Worm (Caenorhabditis elegans) whole organism, midembryonic: ENCODE measurements around the gene F56B3.2.

Experiments used
- T22C8.4 ChIP-seq: fragments of 200-800 bp; sonication (Bioruptor generic); IDR thresholded peaks from 2 replicates; pipeline ENCODE4 v1.3.6; 2022; ENCODE audit warnings: missing genetic modification characterization, missing compliant biosample characterization
- cog-1 ChIP-seq: sonication (generic microtip); optimal IDR thresholded peaks from 2 replicates; lab custom pipeline; 2016; ENCODE audit warnings: missing genetic modification characterization, missing compliant biosample characterization
- flt-1 ChIP-seq: fragments of 200-800 bp; sonication (Bioruptor generic); IDR thresholded peaks from 2 replicates; pipeline ENCODE4 v1.3.6; 2022; ENCODE audit warnings: missing genetic modification characterization, missing compliant biosample characterization
- klf-2 ChIP-seq: fragments of 200-800 bp; sonication (Bioruptor generic); conservative IDR thresholded peaks from 2 replicates; pipeline ENCODE4 v1.3.6; 2022; ENCODE audit warnings: missing genetic modification reagents, missing genetic modification characterization, missing compliant biosample characterization
- ref-1 ChIP-seq: fragments of 200-800 bp; sonication (Bioruptor generic); conservative IDR thresholded peaks from 2 replicates; pipeline ENCODE4 v1.3.6; 2022; ENCODE audit warnings: missing genetic modification reagents, missing genetic modification characterization, missing compliant biosample characterization
- tab-1 ChIP-seq: fragments of 200-800 bp; sonication (Bioruptor generic); IDR thresholded peaks from 2 replicates; pipeline ENCODE4 v1.3.6; 2022; ENCODE audit warnings: missing genetic modification characterization, missing compliant biosample characterization
- ztf-23 ChIP-seq: fragments of 200-800 bp; sonication (Bioruptor generic); IDR thresholded peaks from 2 replicates; pipeline ENCODE4 v1.3.6; 2022; ENCODE audit warnings: missing genetic modification reagents, missing genetic modification characterization, missing compliant biosample characterization
- ztf-29 ChIP-seq: fragments of 200-800 bp; sonication (Bioruptor generic); IDR thresholded peaks from 2 replicates; pipeline ENCODE4 v1.3.6; 2022; ENCODE audit warnings: missing genetic modification reagents, missing genetic modification characterization, missing compliant biosample characterization

DNA sequence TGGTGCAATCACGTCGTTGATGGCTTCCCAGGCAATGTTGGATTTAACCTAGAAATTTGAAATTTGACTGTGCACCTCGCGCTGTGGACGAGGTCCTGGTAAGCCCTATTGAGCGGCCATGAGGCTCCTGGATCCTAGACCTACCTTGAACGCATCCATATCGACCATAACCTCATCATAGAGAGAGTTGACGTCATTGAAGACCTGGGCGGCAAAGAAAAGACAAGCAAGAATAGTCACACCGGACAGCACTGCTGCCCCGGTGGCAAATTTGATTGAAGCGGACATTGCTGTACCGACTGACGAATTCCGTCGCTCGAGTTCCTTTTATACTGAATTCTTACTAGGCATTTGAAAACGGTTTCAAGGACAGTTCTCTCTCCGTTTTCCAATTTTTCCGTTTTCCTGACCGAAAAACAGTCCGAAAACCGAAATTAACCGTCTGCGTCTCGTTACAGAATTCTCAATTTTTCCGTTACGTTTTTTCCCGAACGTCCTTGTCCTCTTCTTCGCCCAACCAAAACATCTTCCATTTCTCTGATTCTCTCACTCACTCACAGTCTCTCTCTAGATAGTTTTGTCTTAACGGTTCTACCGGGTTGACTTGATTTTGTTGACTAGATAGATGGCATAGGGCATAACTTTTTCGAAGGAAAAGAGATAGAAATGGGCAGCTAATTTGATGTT lies 4.9 kb downstream of the F56B3.2 start, which contains the start of gene col-103:
- TF ChIP-seq flt-1 (GFP tag; lab: Robert Waterston, UW) (no peak), T22C8.4 (GFP tag; lab: Robert Waterston, UW) (no peak), tab-1 (GFP tag; lab: Robert Waterston, UW) (no peak), ztf-29 (no peak), klf-2 (GFP tag; lab: Robert Waterston, UW) (no peak), cog-1 (tag; lab: Kevin White, UChicago) (no peak), ref-1 (GFP tag; lab: Robert Waterston, UW) (no peak), ztf-23 (GFP tag; lab: Robert Waterston, UW) (no peak)
